Fruit fly (Drosophila melanogaster) whole organism, embryonic: ENCODE results near the gene CG32454.

Experiments used
- Ada2b ChIP-seq: fragments of 200-800 bp; sonication (Bioruptor generic); IDR thresholded peaks from 2 replicates; pipeline ENCODE4 v1.3.6; 2022; ENCODE audit warnings: missing biosample characterization, missing genetic modification characterization
- Aef1 ChIP-seq: fragments of 200-800 bp; sonication (Bioruptor generic); IDR thresholded peaks from 3 replicates; pipeline ENCODE4 v1.3.6; 2022; ENCODE audit warnings: missing biosample characterization, missing genetic modification characterization
- Awh ChIP-seq: fragments of 200-800 bp; sonication (Bioruptor generic); IDR thresholded peaks from 2 replicates; pipeline ENCODE4, ENCODE4 v1.3.6; 2022; ENCODE audit warnings: missing biosample characterization, missing genetic modification characterization
- CG10147 ChIP-seq: fragments of 200-800 bp; sonication (Bioruptor generic); optimal IDR thresholded peaks from 2 replicates; lab custom pipeline; 2019; ENCODE audit warnings: missing biosample characterization, mild to moderate bottlenecking, missing genetic modification characterization, moderate library complexity
- CG10267 ChIP-seq: fragments of 200-800 bp; sonication (Bioruptor generic); optimal IDR thresholded peaks from 2 replicates; lab custom pipeline; 2018; ENCODE audit warnings: missing biosample characterization, mild to moderate bottlenecking, missing genetic modification characterization, moderate library complexity
- CG11560 ChIP-seq: fragments of 200-800 bp; sonication (Bioruptor generic); IDR thresholded peaks from 3 replicates; pipeline ENCODE4 v1.3.6; 2022; ENCODE audit warnings: missing biosample characterization, missing genetic modification characterization
- CG12659 ChIP-seq: fragments of 200-800 bp; sonication (Bioruptor generic); optimal IDR thresholded peaks from 3 replicates; lab custom pipeline; 2017; ENCODE audit warnings: mild to moderate bottlenecking, missing biosample characterization, missing genetic modification reagents, missing genetic modification characterization
- CG15269 ChIP-seq: fragments of 200-800 bp; sonication (Bioruptor generic); optimal IDR thresholded peaks from 2 replicates; lab custom pipeline; 2018; ENCODE audit warnings: missing biosample characterization, mild to moderate bottlenecking, missing genetic modification characterization, moderate library complexity
- CG1602 ChIP-seq: fragments of 200-800 bp; sonication (Bioruptor generic); optimal IDR thresholded peaks from 3 replicates; lab custom pipeline; 2016; ENCODE audit warnings: missing biosample characterization, missing genetic modification characterization
- CG17186 ChIP-seq: fragments of 200-800 bp; sonication (Bioruptor generic); optimal IDR thresholded peaks from 3 replicates; lab custom pipeline; 2017; ENCODE audit warnings: missing biosample characterization, missing genetic modification reagents, missing genetic modification characterization
- CG4854 ChIP-seq: fragments of 200-800 bp; sonication (Bioruptor generic); optimal IDR thresholded peaks from 2 replicates; lab custom pipeline; 2016; ENCODE audit warnings: missing biosample characterization, missing genetic modification characterization, inconsistent platforms
- CG5245 ChIP-seq: fragments of 200-800 bp; sonication (Bioruptor generic); optimal IDR thresholded peaks from 3 replicates; lab custom pipeline; 2016; ENCODE audit warnings: missing biosample characterization, missing genetic modification characterization
- CG6654 ChIP-seq: fragments of 200-800 bp; sonication (Bioruptor generic); optimal IDR thresholded peaks from 2 replicates; lab custom pipeline; 2017; ENCODE audit warnings: missing biosample characterization, mild to moderate bottlenecking, missing genetic modification characterization
- CG6765 ChIP-seq: fragments of 200-800 bp; sonication (Bioruptor generic); optimal IDR thresholded peaks from 3 replicates; lab custom pipeline; 2017; ENCODE audit warnings: missing biosample characterization, mild to moderate bottlenecking, missing genetic modification characterization
- CG7786 ChIP-seq: fragments of 200-800 bp; sonication (Bioruptor generic); optimal IDR thresholded peaks from 2 replicates; lab custom pipeline; 2016; ENCODE audit warnings: missing biosample characterization, missing genetic modification characterization
- D19A ChIP-seq: fragments of 200-800 bp; optimal IDR thresholded peaks from 3 replicates; lab custom pipeline; 2019; ENCODE audit warnings: missing biosample characterization, mild to moderate bottlenecking, missing genetic modification characterization, moderate library complexity
- Deaf1 ChIP-seq: fragments of 200-800 bp; optimal IDR thresholded peaks from 3 replicates; lab custom pipeline; 2019; ENCODE audit warnings: missing biosample characterization, mild to moderate bottlenecking, missing genetic modification characterization, moderate library complexity
- Doc2 ChIP-seq: fragments of 200-800 bp; sonication (Bioruptor generic); IDR thresholded peaks from 2 replicates; pipeline ENCODE4 v1.3.6; 2022; ENCODE audit warnings: missing biosample characterization, missing genetic modification characterization
- Doc3 ChIP-seq: fragments of 200-800 bp; sonication (Bioruptor generic); IDR thresholded peaks from 3 replicates; pipeline ENCODE4 v1.3.6; 2022; ENCODE audit warnings: missing biosample characterization, missing genetic modification characterization; ENCODE audit not compliant: partially characterized antibody
- Dref ChIP-seq: fragments of 200-800 bp; sonication (Bioruptor generic); IDR thresholded peaks from 2 replicates; pipeline ENCODE4 v1.3.6; 2022; ENCODE audit warnings: missing biosample characterization, missing genetic modification characterization
- Eip74EF ChIP-seq, 2 experiments: fragments of 200-800 bp in 1 of 2; fragments of >200 bp in 1 of 2; sonication (Bioruptor generic) in 1 of 2; optimal IDR thresholded peaks; 2 replicates each; lab custom pipeline; 2017 to 2019; ENCODE audit warnings: missing biosample characterization in 2 of 2, missing genetic modification characterization in 2 of 2, mild to moderate bottlenecking in 1 of 2, moderate library complexity in 1 of 2
- GATAe ChIP-seq: fragments of 200-800 bp; sonication (Bioruptor generic); conservative IDR thresholded peaks from 2 replicates; pipeline ENCODE4 v1.3.6; 2022; ENCODE audit warnings: missing biosample characterization, missing genetic modification characterization
- Gug ChIP-seq: fragments of 200-800 bp; sonication (Bioruptor generic); IDR thresholded peaks from 4 replicates; pipeline ENCODE4 v1.3.6; 2022; ENCODE audit warnings: missing biosample characterization, missing genetic modification characterization
- Lim3 ChIP-seq: fragments of 200-800 bp; sonication (Bioruptor generic); IDR thresholded peaks from 2 replicates; pipeline ENCODE4 v1.3.6; 2022; ENCODE audit warnings: missing biosample characterization, missing genetic modification characterization
- MESR4 ChIP-seq: fragments of 200-800 bp; sonication (Bioruptor generic); optimal IDR thresholded peaks from 2 replicates; lab custom pipeline; 2018; ENCODE audit warnings: missing biosample characterization, mild to moderate bottlenecking, missing genetic modification characterization, moderate library complexity
- Meics ChIP-seq: fragments of 200-800 bp; sonication (Bioruptor generic); optimal IDR thresholded peaks from 2 replicates; lab custom pipeline; 2017; ENCODE audit warnings: missing biosample characterization, mild to moderate bottlenecking, missing genetic modification characterization
- Myb ChIP-seq: fragments of 200-800 bp; sonication (Bioruptor generic); optimal IDR thresholded peaks from 2 replicates; lab custom pipeline; 2016; ENCODE audit warnings: missing biosample characterization, missing genetic modification characterization
- Pdp1 ChIP-seq, 2 experiments: fragments of 200-800 bp; sonication (Bioruptor generic); optimal IDR thresholded peaks; 3 replicates each; lab custom pipeline; 2016; ENCODE audit warnings: missing biosample characterization in 2 of 2, missing genetic modification characterization in 2 of 2, mild to moderate bottlenecking in 1 of 2, moderate library complexity in 1 of 2
- Side ChIP-seq: fragments of 200-800 bp; sonication (Bioruptor generic); optimal IDR thresholded peaks from 2 replicates; lab custom pipeline; 2016; ENCODE audit warnings: missing biosample characterization, missing genetic modification characterization
- Sox100B ChIP-seq: fragments of 200-800 bp; sonication (Bioruptor generic); optimal IDR thresholded peaks from 3 replicates; lab custom pipeline; 2018; ENCODE audit warnings: missing biosample characterization, mild to moderate bottlenecking, missing genetic modification characterization
- Usf ChIP-seq: fragments of 200-800 bp; sonication (Bioruptor generic); optimal IDR thresholded peaks from 2 replicates; lab custom pipeline; 2017; ENCODE audit warnings: missing genotype, missing biosample characterization, missing genetic modification characterization
- cas ChIP-seq: fragments of 200-800 bp; sonication (Bioruptor generic); IDR thresholded peaks from 2 replicates; pipeline ENCODE4 v1.3.6; 2022; ENCODE audit warnings: missing biosample characterization, missing genetic modification characterization
- chm ChIP-seq: fragments of 200-800 bp; sonication (Bioruptor generic); IDR thresholded peaks from 2 replicates; pipeline ENCODE4 v1.3.6; 2022; ENCODE audit warnings: missing biosample characterization, missing genetic modification characterization
- dati ChIP-seq: fragments of 200-800 bp; sonication (Bioruptor generic); IDR thresholded peaks from 2 replicates; pipeline ENCODE4 v1.3.6; 2022; ENCODE audit warnings: missing biosample characterization, missing genetic modification characterization
- exex ChIP-seq: fragments of 200-800 bp; sonication (Bioruptor generic); optimal IDR thresholded peaks from 4 replicates; lab custom pipeline; 2018; ENCODE audit warnings: missing biosample characterization, mild to moderate bottlenecking, missing genetic modification characterization, moderate library complexity
- fd102C ChIP-seq: fragments of 200-800 bp; sonication (Bioruptor generic); optimal IDR thresholded peaks from 2 replicates; lab custom pipeline; 2018; ENCODE audit warnings: missing biosample characterization, mild to moderate bottlenecking, missing genetic modification characterization, moderate library complexity
- ftz-f1 ChIP-seq: fragments of 200-800 bp; sonication (Bioruptor generic); optimal IDR thresholded peaks from 2 replicates; lab custom pipeline; 2016; ENCODE audit warnings: missing biosample characterization, missing genetic modification characterization
- gsb ChIP-seq: fragments of 200-800 bp; sonication (Bioruptor generic); IDR thresholded peaks from 2 replicates; pipeline ENCODE4 v1.3.6; 2022; ENCODE audit warnings: missing biosample characterization, missing genetic modification characterization
- jing ChIP-seq: fragments of 200-800 bp; sonication (Bioruptor generic); optimal IDR thresholded peaks from 2 replicates; lab custom pipeline; 2018; ENCODE audit warnings: missing biosample characterization, mild to moderate bottlenecking, missing genetic modification characterization
- oc ChIP-seq: fragments of 200-800 bp; sonication (Bioruptor generic); optimal IDR thresholded peaks from 2 replicates; lab custom pipeline; 2018; ENCODE audit warnings: missing biosample characterization, mild to moderate bottlenecking, missing genetic modification characterization, moderate library complexity
- onecut ChIP-seq: fragments of 200-800 bp; sonication (Bioruptor generic); IDR thresholded peaks from 2 replicates; pipeline ENCODE4 v1.3.6; 2022; ENCODE audit warnings: missing biosample characterization, missing genetic modification characterization
- pfk ChIP-seq: fragments of 200-800 bp; sonication (Bioruptor generic); optimal IDR thresholded peaks from 2 replicates; lab custom pipeline; 2018; ENCODE audit warnings: missing biosample characterization, mild to moderate bottlenecking, missing genetic modification characterization, moderate library complexity
- pros ChIP-seq: fragments of 200-800 bp; sonication (Bioruptor generic); optimal IDR thresholded peaks from 3 replicates; lab custom pipeline; 2019; ENCODE audit warnings: missing biosample characterization, mild to moderate bottlenecking, missing genetic modification characterization, moderate library complexity
- pzg ChIP-seq: fragments of 200-800 bp; sonication (Bioruptor generic); optimal IDR thresholded peaks from 3 replicates; lab custom pipeline; 2018; ENCODE audit warnings: missing biosample characterization, mild to moderate bottlenecking, missing genetic modification characterization, moderate library complexity
- slou ChIP-seq: fragments of 200-800 bp; sonication (Bioruptor generic); optimal IDR thresholded peaks from 3 replicates; lab custom pipeline; 2016; ENCODE audit warnings: missing biosample characterization, missing genetic modification characterization
- tap ChIP-seq: fragments of 200-800 bp; optimal IDR thresholded peaks from 3 replicates; lab custom pipeline; 2019; ENCODE audit warnings: missing biosample characterization, mild to moderate bottlenecking, missing genetic modification characterization, moderate library complexity
- tll ChIP-seq, 2 experiments: fragments of 200-800 bp in 1 of 2; fragments of >200 bp in 1 of 2; sonication (Bioruptor generic) in 1 of 2; optimal IDR thresholded peaks; 2 replicates each; lab custom pipeline; 2017 to 2019; ENCODE audit warnings: missing biosample characterization in 2 of 2, missing genetic modification characterization in 2 of 2, mild to moderate bottlenecking in 1 of 2, moderate library complexity in 1 of 2
- twi ChIP-seq: fragments of 200-800 bp; optimal IDR thresholded peaks from 2 replicates; lab custom pipeline; 2019; ENCODE audit warnings: missing biosample characterization, mild to moderate bottlenecking, missing genetic modification characterization, moderate library complexity
- usp ChIP-seq: fragments of >200 bp; optimal IDR thresholded peaks from 2 replicates; lab custom pipeline; 2017; ENCODE audit warnings: missing biosample characterization, missing genetic modification characterization

Gene CG32454

DNA sequence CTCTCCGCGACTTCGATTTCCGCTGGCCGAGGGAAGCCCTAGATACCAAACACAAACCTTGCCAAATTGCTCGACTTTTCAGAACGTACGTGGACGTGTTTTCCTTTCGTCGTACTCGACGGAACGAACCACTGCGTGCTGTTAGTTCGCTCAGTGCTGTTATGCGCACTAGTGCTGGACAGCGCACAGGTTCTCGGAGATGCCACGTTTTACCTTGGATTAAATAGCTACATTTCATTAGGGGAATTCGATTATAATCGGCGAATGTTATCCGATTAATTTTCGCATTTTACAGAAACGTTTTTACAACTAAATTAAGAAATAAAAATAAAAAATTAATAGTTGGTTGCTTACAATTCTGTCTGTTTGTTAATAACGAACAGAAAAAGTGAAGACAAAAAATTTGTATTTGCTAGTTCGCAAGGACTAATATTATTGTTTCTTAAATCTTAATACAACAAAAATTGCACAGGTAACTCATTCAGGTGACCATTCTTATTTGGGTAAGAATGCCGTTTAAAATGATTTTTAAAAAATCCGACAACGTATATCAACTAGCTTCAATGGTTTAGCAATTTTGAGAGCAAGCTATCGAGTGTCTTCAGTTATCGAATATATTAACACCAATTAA is 12.3 kb upstream of the CG32454 start, which contains the start of the genes ArfGAP3 and CG32452 (continued):
- TF ChIP-seq twi (tag; lab: Kevin White, UChicago) (peak; percentile 62), CG11560 (peak; percentile 98), CG7786 (GFP tag; lab: Kevin White, UChicago) (peak; percentile 39), usp (GFP tag; lab: Kevin White, UChicago) (no peak), fd102C (no peak), CG17186 (GFP tag; lab: Kevin White, UChicago) (peak; percentile 100), slou (GFP tag; lab: Kevin White, UChicago) (peak; percentile 53), CG6654 (no peak), pzg (GFP tag; lab: Kevin White, UChicago) (peak; percentile 76), D19A (peak; percentile 66), Eip74EF (GFP tag; optimal IDR thresholded peaks at IDR 0.05; lab: Kevin White, UChicago) (peak in 1 of 2 experiments; percentile 50), Myb (GFP tag; lab: Kevin White, UChicago) (peak; percentile 66), Deaf1 (tag; lab: Kevin White, UChicago) (peak; percentile 76), Doc2 (GFP tag; lab: Robert Waterston, UW) (no peak), pros (GFP tag; lab: Kevin White, UChicago) (no peak), dati (GFP tag; lab: Robert Waterston, UW) (no peak), Ada2b (GFP tag; lab: Robert Waterston, UW) (peak; percentile 77), oc (tag; lab: Kevin White, UChicago) (peak; percentile 33), tap (tag; lab: Kevin White, UChicago) (peak; percentile 60), jing (GFP tag; lab: Kevin White, UChicago) (no peak), pfk (GFP tag; lab: Kevin White, UChicago) (peak; percentile 78), Side (GFP tag; lab: Kevin White, UChicago) (peak; percentile 30), Dref (GFP tag; lab: Robert Waterston, UW) (peak; percentile 67), chm (GFP tag; lab: Robert Waterston, UW) (peak; percentile 53; the same call in 1 of the 2 replicates), Lim3 (GFP tag; lab: Robert Waterston, UW) (no peak), Sox100B (GFP tag; lab: Kevin White, UChicago) (no peak), CG15269 (tag; lab: Kevin White, UChicago) (peak; percentile 75), onecut (GFP tag; lab: Robert Waterston, UW) (peak; percentile 50), Doc3 (GFP tag; lab: Robert Waterston, UW) (peak; percentile 70; the same call in 2 of the 3 replicates), CG6765 (no peak), Gug (GFP tag; lab: Robert Waterston, UW) (peak; percentile 51; the same call in 2 of the 4 replicates), CG1602 (GFP tag; lab: Kevin White, UChicago) (peak; percentile 74), Usf (GFP tag; lab: Kevin White, UChicago) (peak; percentile 41), CG4854 (GFP tag; lab: Kevin White, UChicago) (no peak), CG10147 (GFP tag; lab: Kevin White, UChicago) (peak; percentile 74), Pdp1 (GFP tag; optimal IDR thresholded peaks at IDR 0.05; lab: Kevin White, UChicago) (peak; percentile 51 to 67), GATAe (GFP tag; lab: Robert Waterston, UW) (no peak), Aef1 (GFP tag; lab: Robert Waterston, UW) (peak; percentile 68), CG5245 (peak; percentile 30), CG12659 (GFP tag; lab: Kevin White, UChicago) (peak; percentile 81), MESR4 (GFP tag; lab: Kevin White, UChicago) (peak; percentile 98), Meics (GFP tag; lab: Kevin White, UChicago) (peak; percentile 73), ftz-f1 (GFP tag; lab: Kevin White, UChicago) (peak; percentile 77), cas (no peak; the same call in 1 of the 2 replicates), CG10267 (peak; percentile 91), tll (GFP tag; optimal IDR thresholded peaks at IDR 0.05; lab: Kevin White, UChicago) (no peak), exex (tag; lab: Kevin White, UChicago) (peak; percentile 47), gsb (0 out of 2 replicates have a peak, but pooled peaks have one; percentile 30), Awh (GFP tag; lab: Robert Waterston, UW) (no peak; the same call in 1 of the 2 replicates)
